Worm (Caenorhabditis elegans) whole organism, L4/young adult: ENCODE results near the gene pmpl-1.

Experiments
- W03F9.2 ChIP-seq: fragments of 150-350 bp; optimal IDR thresholded peaks from 2 replicates; lab custom pipeline; 2014; ENCODE audit warnings: missing biosample characterization, missing genetic modification characterization
- dao-5 ChIP-seq: sonication (generic microtip); optimal IDR thresholded peaks from 2 replicates; lab custom pipeline; 2016; ENCODE audit warnings: missing genotype, missing genetic modification characterization, moderate library complexity, missing compliant biosample characterization
- him-1 ChIP-seq: sonication (generic microtip); optimal IDR thresholded peaks from 2 replicates; lab custom pipeline; 2016; ENCODE audit warnings: missing genotype, missing genetic modification reagents, missing genetic modification characterization, missing compliant biosample characterization

DNA sequence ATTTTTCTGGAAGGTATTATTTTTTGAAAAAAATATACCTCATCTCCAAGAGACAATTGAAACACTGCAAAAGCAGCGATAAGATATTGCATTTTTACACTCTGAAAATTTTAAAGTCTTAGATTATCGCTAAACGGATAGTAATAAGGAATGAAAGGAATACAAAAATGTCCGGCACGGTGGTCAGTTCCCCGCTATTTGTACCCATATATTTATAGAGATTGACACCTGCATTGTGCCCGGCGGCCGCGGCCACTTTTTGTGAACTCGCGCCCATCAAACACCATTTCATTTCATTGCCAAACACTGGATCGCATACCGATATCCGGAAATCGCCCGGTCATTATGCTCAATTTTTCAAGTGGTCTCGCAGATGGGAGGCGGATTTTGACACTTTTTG, 4.9 kb downstream of the pmpl-1 start, which contains the start of gene idpp-5:
- no peak for TF ChIP-seq W03F9.2 (tag; lab: Kevin White, UChicago)
- no peak for TF ChIP-seq dao-5 (tag; lab: Kevin White, UChicago)
- TF ChIP-seq him-1 (tag; lab: Kevin White, UChicago): no peak
